Fruit fly (Drosophila melanogaster) whole organism, embryonic: ENCODE results near the gene RhoBTB.

ENCODE experiments used
- Asciz ChIP-seq: fragments of 200-800 bp; sonication (Bioruptor generic); optimal IDR thresholded peaks from 2 replicates; lab custom pipeline; 2017; ENCODE audit warnings: missing biosample characterization, mild to moderate bottlenecking, missing genetic modification characterization, missing genetic modification reagents
- Bdp1 ChIP-seq: fragments of 200-800 bp; sonication (Bioruptor generic); optimal IDR thresholded peaks from 3 replicates; lab custom pipeline; 2016; ENCODE audit warnings: missing biosample characterization, missing genetic modification characterization
- CG10267 ChIP-seq: fragments of 200-800 bp; sonication (Bioruptor generic); optimal IDR thresholded peaks from 2 replicates; lab custom pipeline; 2018; ENCODE audit warnings: missing biosample characterization, mild to moderate bottlenecking, missing genetic modification characterization, moderate library complexity
- CG11695 ChIP-seq: fragments of 200-800 bp; sonication (Bioruptor generic); IDR thresholded peaks from 3 replicates; pipeline ENCODE4 v1.3.6; 2022; ENCODE audit warnings: missing biosample characterization, missing genetic modification characterization
- CG12299 ChIP-seq: fragments of 200-800 bp; sonication (Bioruptor generic); optimal IDR thresholded peaks from 2 replicates; lab custom pipeline; 2018; ENCODE audit warnings: missing biosample characterization, mild to moderate bottlenecking, missing genetic modification characterization
- CG14050 ChIP-seq: fragments of 200-800 bp; sonication (Bioruptor generic); IDR thresholded peaks from 3 replicates; pipeline ENCODE4 v1.3.6; 2022; ENCODE audit warnings: missing biosample characterization, missing genetic modification characterization
- CG30020 ChIP-seq: fragments of 200-800 bp; optimal IDR thresholded peaks from 2 replicates; lab custom pipeline; 2019; ENCODE audit warnings: missing biosample characterization, mild to moderate bottlenecking, missing genetic modification characterization, moderate library complexity
- CG33213 ChIP-seq: fragments of 200-800 bp; sonication (Bioruptor generic); optimal IDR thresholded peaks from 3 replicates; lab custom pipeline; 2016; ENCODE audit warnings: missing biosample characterization, missing genetic modification characterization
- CG4404 ChIP-seq: fragments of 200-800 bp; sonication (Bioruptor generic); IDR thresholded peaks from 2 replicates; pipeline ENCODE4 v1.3.6; 2022; ENCODE audit warnings: missing biosample characterization, missing genetic modification characterization
- CG4424 ChIP-seq: fragments of 200-800 bp; sonication (Bioruptor generic); optimal IDR thresholded peaks from 3 replicates; lab custom pipeline; 2016; ENCODE audit warnings: missing biosample characterization, missing genetic modification characterization
- CG6254 ChIP-seq: fragments of 200-800 bp; sonication (Bioruptor generic); optimal IDR thresholded peaks from 3 replicates; lab custom pipeline; 2017; ENCODE audit warnings: mild to moderate bottlenecking, missing biosample characterization, missing genetic modification reagents, missing genetic modification characterization
- CG7987 ChIP-seq: fragments of 200-800 bp; sonication (Bioruptor generic); optimal IDR thresholded peaks from 2 replicates; lab custom pipeline; 2018; ENCODE audit warnings: missing biosample characterization, mild to moderate bottlenecking, missing genetic modification characterization, moderate library complexity
- CG8478 ChIP-seq: fragments of >200 bp; optimal IDR thresholded peaks from 2 replicates; lab custom pipeline; 2018
- CG9727 ChIP-seq: fragments of 200-800 bp; sonication (Bioruptor generic); optimal IDR thresholded peaks from 3 replicates; lab custom pipeline; 2017; ENCODE audit warnings: missing biosample characterization, mild to moderate bottlenecking, missing genetic modification characterization
- CG9932 ChIP-seq: fragments of 200-800 bp; sonication (Bioruptor generic); IDR thresholded peaks from 2 replicates; pipeline ENCODE4 v1.3.6; 2022; ENCODE audit warnings: missing biosample characterization, missing genetic modification characterization
- D19B ChIP-seq: fragments of 200-800 bp; sonication (Bioruptor generic); optimal IDR thresholded peaks from 2 replicates; lab custom pipeline; 2017; ENCODE audit warnings: missing biosample characterization, mild to moderate bottlenecking, missing genetic modification characterization
- Ets97D ChIP-seq: fragments of 200-800 bp; sonication (Bioruptor generic); optimal IDR thresholded peaks from 3 replicates; lab custom pipeline; 2016; ENCODE audit warnings: missing biosample characterization, missing genetic modification characterization
- Fer1 ChIP-seq: fragments of 200-800 bp; sonication (Bioruptor generic); optimal IDR thresholded peaks from 2 replicates; lab custom pipeline; 2017; ENCODE audit warnings: missing biosample characterization, mild to moderate bottlenecking, missing genetic modification characterization
- Hmr ChIP-seq: fragments of 200-800 bp; sonication (Bioruptor generic); optimal IDR thresholded peaks from 3 replicates; lab custom pipeline; 2017; ENCODE audit warnings: mild to moderate bottlenecking, missing biosample characterization, missing genetic modification reagents, missing genetic modification characterization
- Hmx ChIP-seq: fragments of 200-800 bp; sonication (Bioruptor generic); optimal IDR thresholded peaks from 2 replicates; lab custom pipeline; 2016; ENCODE audit warnings: missing biosample characterization, missing genetic modification characterization
- Hsf ChIP-seq: fragments of 200-800 bp; sonication (Bioruptor generic); optimal IDR thresholded peaks from 3 replicates; lab custom pipeline; 2016; ENCODE audit warnings: missing biosample characterization, missing genetic modification characterization
- Jarid2 ChIP-seq: fragments of 200-800 bp; sonication (Bioruptor generic); optimal IDR thresholded peaks from 3 replicates; lab custom pipeline; 2017; ENCODE audit warnings: mild to moderate bottlenecking, missing biosample characterization, missing genetic modification reagents, missing genetic modification characterization
- Kr ChIP-seq: fragments of 200-800 bp; sonication (Bioruptor generic); optimal IDR thresholded peaks from 2 replicates; lab custom pipeline; 2017; ENCODE audit warnings: missing biosample characterization, mild to moderate bottlenecking, missing genetic modification characterization
- NfI ChIP-seq: fragments of 200-800 bp; sonication (Bioruptor generic); optimal IDR thresholded peaks from 3 replicates; lab custom pipeline; 2018; ENCODE audit warnings: missing biosample characterization, mild to moderate bottlenecking, missing genetic modification characterization, moderate library complexity
- Oli ChIP-seq: fragments of 200-800 bp; sonication (Bioruptor generic); optimal IDR thresholded peaks from 2 replicates; lab custom pipeline; 2018; ENCODE audit warnings: missing biosample characterization, mild to moderate bottlenecking, missing genetic modification characterization, moderate library complexity
- PHDP ChIP-seq: fragments of 200-800 bp; sonication (Bioruptor generic); optimal IDR thresholded peaks from 3 replicates; lab custom pipeline; 2018; ENCODE audit warnings: missing biosample characterization, mild to moderate bottlenecking, missing genetic modification characterization, moderate library complexity
- Ssrp ChIP-seq: fragments of 200-800 bp; sonication (Bioruptor generic); optimal IDR thresholded peaks from 2 replicates; lab custom pipeline; 2018; ENCODE audit warnings: missing biosample characterization, mild to moderate bottlenecking, missing genetic modification characterization, moderate library complexity
- bcd ChIP-seq: fragments of 200-800 bp; sonication (Bioruptor generic); optimal IDR thresholded peaks from 2 replicates; lab custom pipeline; 2017; ENCODE audit warnings: missing biosample characterization, mild to moderate bottlenecking, missing genetic modification characterization
- btn ChIP-seq: fragments of 200-800 bp; sonication (Bioruptor generic); optimal IDR thresholded peaks from 2 replicates; lab custom pipeline; 2016; ENCODE audit warnings: missing biosample characterization, missing genetic modification characterization
- crol ChIP-seq: fragments of 200-800 bp; sonication (Bioruptor generic); IDR thresholded peaks from 2 replicates; pipeline ENCODE4 v1.3.6; 2022; ENCODE audit warnings: missing biosample characterization, missing genetic modification characterization
- da ChIP-seq: fragments of 200-800 bp; sonication (Bioruptor generic); optimal IDR thresholded peaks from 2 replicates; lab custom pipeline; 2016; ENCODE audit warnings: missing biosample characterization, missing genetic modification characterization
- dan ChIP-seq: fragments of 200-800 bp; sonication (Bioruptor generic); IDR thresholded peaks from 2 replicates; pipeline ENCODE4 v1.3.6; 2022; ENCODE audit warnings: missing biosample characterization, missing genetic modification characterization
- dmrt11E ChIP-seq: fragments of 200-800 bp; sonication (Bioruptor generic); optimal IDR thresholded peaks from 3 replicates; lab custom pipeline; 2018; ENCODE audit warnings: missing biosample characterization, mild to moderate bottlenecking, missing genetic modification characterization, moderate library complexity
- dmrt99B ChIP-seq: fragments of 200-800 bp; sonication (Bioruptor generic); optimal IDR thresholded peaks from 2 replicates; lab custom pipeline; 2018; ENCODE audit warnings: missing biosample characterization, mild to moderate bottlenecking, missing genetic modification characterization, moderate library complexity
- en ChIP-seq: fragments of 200-800 bp; sonication (Bioruptor generic); optimal IDR thresholded peaks from 2 replicates; lab custom pipeline; 2016; ENCODE audit warnings: missing biosample characterization, missing genetic modification characterization
- ham ChIP-seq: fragments of 200-800 bp; sonication (Bioruptor generic); IDR thresholded peaks from 2 replicates; pipeline ENCODE4 v1.3.6; 2022; ENCODE audit warnings: missing biosample characterization, missing genetic modification characterization
- hbn ChIP-seq: fragments of 200-800 bp; sonication (Bioruptor generic); IDR thresholded peaks from 2 replicates; pipeline ENCODE4 v1.3.6; 2022; ENCODE audit warnings: missing biosample characterization, missing genetic modification characterization; ENCODE audit not compliant: partially characterized antibody
- her ChIP-seq: fragments of 200-800 bp; sonication (Bioruptor generic); optimal IDR thresholded peaks from 2 replicates; lab custom pipeline; 2016; ENCODE audit warnings: missing biosample characterization, missing genetic modification characterization
- lbe ChIP-seq: fragments of 200-800 bp; sonication (Bioruptor generic); optimal IDR thresholded peaks from 2 replicates; lab custom pipeline; 2016; ENCODE audit warnings: missing biosample characterization, mild to moderate bottlenecking, missing genetic modification characterization
- nerfin-2 ChIP-seq: fragments of 200-800 bp; sonication (Bioruptor generic); IDR thresholded peaks from 2 replicates; pipeline ENCODE4 v1.3.6; 2022; ENCODE audit warnings: missing biosample characterization, missing genetic modification characterization; ENCODE audit not compliant: partially characterized antibody
- row ChIP-seq: fragments of 200-800 bp; sonication (Bioruptor generic); IDR thresholded peaks from 3 replicates; pipeline ENCODE4 v1.3.6; 2022; ENCODE audit warnings: missing biosample characterization, missing genetic modification characterization
- scrt ChIP-seq: fragments of 200-800 bp; sonication (Bioruptor generic); optimal IDR thresholded peaks from 2 replicates; lab custom pipeline; 2018; ENCODE audit warnings: missing biosample characterization, mild to moderate bottlenecking, missing genetic modification characterization, moderate library complexity
- sisA ChIP-seq: fragments of 200-800 bp; sonication (Bioruptor generic); IDR thresholded peaks from 2 replicates; pipeline ENCODE4 v1.3.6; 2022; ENCODE audit warnings: missing biosample characterization, missing genetic modification characterization
- slou ChIP-seq: fragments of 200-800 bp; sonication (Bioruptor generic); optimal IDR thresholded peaks from 3 replicates; lab custom pipeline; 2016; ENCODE audit warnings: missing biosample characterization, missing genetic modification characterization
- ssp ChIP-seq: fragments of 200-800 bp; sonication (Bioruptor generic); IDR thresholded peaks from 2 replicates; pipeline ENCODE4 v1.3.6; 2022; ENCODE audit warnings: missing biosample characterization, missing genetic modification characterization
- stwl ChIP-seq: fragments of 200-800 bp; sonication (Bioruptor generic); optimal IDR thresholded peaks from 3 replicates; lab custom pipeline; 2018; ENCODE audit warnings: missing biosample characterization, mild to moderate bottlenecking, missing genetic modification characterization, moderate library complexity
- tup ChIP-seq: fragments of 200-800 bp; sonication (Bioruptor generic); optimal IDR thresholded peaks from 2 replicates; lab custom pipeline; 2016; ENCODE audit warnings: missing biosample characterization, mild to moderate bottlenecking, missing genetic modification characterization, moderate library complexity
- wdn ChIP-seq: fragments of 200-800 bp; sonication (Bioruptor generic); IDR thresholded peaks from 2 replicates; pipeline ENCODE4 v1.3.6; 2022; ENCODE audit warnings: missing biosample characterization, missing genetic modification characterization
- zfh2 ChIP-seq: fragments of 200-800 bp; sonication (Bioruptor generic); optimal IDR thresholded peaks from 2 replicates; lab custom pipeline; 2016; ENCODE audit warnings: missing biosample characterization, missing genetic modification characterization

The RhoBTB gene

DNA sequence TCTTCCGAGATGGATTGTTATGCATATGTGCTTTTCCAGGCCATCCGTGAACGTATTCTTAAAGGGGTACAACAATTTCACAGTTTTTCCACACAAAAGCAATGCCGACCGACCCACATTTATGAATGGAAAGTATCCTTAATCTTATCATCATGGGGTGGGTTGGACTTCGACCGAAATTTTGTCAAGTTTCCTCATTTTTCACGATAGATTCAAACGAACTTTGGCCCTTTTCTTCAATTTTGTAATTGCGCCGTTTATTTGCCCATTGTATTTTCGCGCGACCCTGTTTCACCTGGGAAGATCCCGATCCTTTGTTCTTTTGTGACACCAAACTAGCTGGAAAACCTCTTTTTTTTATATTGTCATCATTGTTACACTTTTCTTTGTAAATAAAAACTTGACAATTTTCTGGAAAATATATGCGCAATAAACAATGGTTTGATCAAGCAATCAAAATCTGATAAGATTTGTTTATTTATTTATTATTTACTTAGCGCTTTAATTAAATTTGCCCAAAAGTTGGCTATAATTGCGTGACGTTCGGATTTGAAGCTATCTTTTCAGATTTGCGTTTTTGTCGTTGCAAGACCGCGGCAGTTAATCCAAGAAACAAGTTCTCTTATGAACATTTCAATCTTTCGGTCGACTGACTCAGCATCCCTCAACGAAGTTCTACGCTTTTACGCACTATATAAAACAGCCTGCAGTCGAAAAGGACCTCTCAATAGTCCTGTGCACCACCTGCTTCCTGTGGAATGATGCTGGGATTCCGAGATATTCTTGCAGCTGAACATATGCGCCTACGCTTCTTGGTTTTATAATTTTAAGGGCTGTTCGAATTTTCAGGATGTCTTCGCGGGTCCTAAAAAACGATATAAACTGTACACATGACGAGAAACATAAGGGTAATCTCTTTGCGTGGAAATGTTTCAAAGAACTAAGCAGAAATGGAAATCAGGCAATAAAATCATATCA is 30.2 kb downstream of the RhoBTB start (continued):
- TF ChIP-seq D19B (GFP tag; lab: Kevin White, UChicago), result no peak
- no peak for TF ChIP-seq CG9932 (GFP tag; lab: Robert Waterston, UW)
- TF ChIP-seq Hmx, result no peak
- peak; percentile 49 for TF ChIP-seq Hmr
- no peak for TF ChIP-seq CG9727 (GFP tag; lab: Kevin White, UChicago)
- TF ChIP-seq hbn, result no peak
- TF ChIP-seq bcd (GFP tag; lab: Kevin White, UChicago), result no peak
- no peak for TF ChIP-seq CG8478
- TF ChIP-seq Bdp1, result no peak
- peak; percentile 34 for TF ChIP-seq CG12299
- no peak for TF ChIP-seq stwl
- TF ChIP-seq slou (GFP tag; lab: Kevin White, UChicago), result no peak
- no peak for TF ChIP-seq lbe (GFP tag; lab: Kevin White, UChicago)
- no peak for TF ChIP-seq CG10267 (tag; lab: Kevin White, UChicago)
- TF ChIP-seq tup (GFP tag; lab: Kevin White, UChicago), result no peak
- TF ChIP-seq her (GFP tag; lab: Kevin White, UChicago), result no peak
- TF ChIP-seq da (GFP tag; lab: Kevin White, UChicago), result no peak
- no peak for TF ChIP-seq Kr (GFP tag; lab: Kevin White, UChicago)
- TF ChIP-seq row (GFP tag; lab: Robert Waterston, UW), result no peak
- TF ChIP-seq CG33213, result no peak
- TF ChIP-seq Jarid2 (GFP tag; lab: Kevin White, UChicago), result no peak
- TF ChIP-seq Oli, result no peak
- TF ChIP-seq crol (GFP tag; lab: Robert Waterston, UW), result no peak
- no peak for TF ChIP-seq btn (GFP tag; lab: Kevin White, UChicago)
- TF ChIP-seq CG4424 (GFP tag; lab: Kevin White, UChicago), result no peak
- peak; percentile 44 for TF ChIP-seq NfI (GFP tag; lab: Kevin White, UChicago)
- no peak for TF ChIP-seq Hsf
- no peak for TF ChIP-seq zfh2
- TF ChIP-seq CG30020 (tag; lab: Kevin White, UChicago), result no peak
- peak; percentile 64 for TF ChIP-seq PHDP (tag; lab: Kevin White, UChicago)
- no peak for TF ChIP-seq ssp (GFP tag; lab: Robert Waterston, UW)
- TF ChIP-seq ham, result no peak
- TF ChIP-seq CG4404 (GFP tag; lab: Robert Waterston, UW), result no peak
- TF ChIP-seq dmrt11E, result no peak
- TF ChIP-seq CG14050 (GFP tag; lab: Robert Waterston, UW), result no peak
- no peak for TF ChIP-seq en (GFP tag; lab: Kevin White, UChicago)
- TF ChIP-seq CG11695 (GFP tag; lab: Robert Waterston, UW), result 0 out of 3 replicates have a peak, but pooled peaks have one; percentile 19
- TF ChIP-seq sisA (GFP tag; lab: Robert Waterston, UW), result no peak
- no peak for TF ChIP-seq dan (GFP tag; lab: Robert Waterston, UW)
- TF ChIP-seq Fer1 (GFP tag; lab: Kevin White, UChicago), result peak; percentile 71
- TF ChIP-seq CG7987 (GFP tag; lab: Kevin White, UChicago), result peak; percentile 61
- TF ChIP-seq dmrt99B, result no peak
- TF ChIP-seq wdn (GFP tag; lab: Robert Waterston, UW), result no peak
- peak; percentile 57 for TF ChIP-seq Asciz (GFP tag; lab: Kevin White, UChicago)
- TF ChIP-seq scrt, result peak; percentile 31
- no peak for TF ChIP-seq nerfin-2 (GFP tag; lab: Robert Waterston, UW)
- no peak for TF ChIP-seq Ssrp (tag; lab: Kevin White, UChicago)
- TF ChIP-seq Ets97D (GFP tag; lab: Kevin White, UChicago), result no peak
- peak; percentile 33 for TF ChIP-seq CG6254
